Fruit fly (Drosophila melanogaster): ENCODE results near the gene Remo.
A peak's percentile ranks its signal among the peaks of the same experiment; 100 is the strongest.

Remo gene

DNA sequence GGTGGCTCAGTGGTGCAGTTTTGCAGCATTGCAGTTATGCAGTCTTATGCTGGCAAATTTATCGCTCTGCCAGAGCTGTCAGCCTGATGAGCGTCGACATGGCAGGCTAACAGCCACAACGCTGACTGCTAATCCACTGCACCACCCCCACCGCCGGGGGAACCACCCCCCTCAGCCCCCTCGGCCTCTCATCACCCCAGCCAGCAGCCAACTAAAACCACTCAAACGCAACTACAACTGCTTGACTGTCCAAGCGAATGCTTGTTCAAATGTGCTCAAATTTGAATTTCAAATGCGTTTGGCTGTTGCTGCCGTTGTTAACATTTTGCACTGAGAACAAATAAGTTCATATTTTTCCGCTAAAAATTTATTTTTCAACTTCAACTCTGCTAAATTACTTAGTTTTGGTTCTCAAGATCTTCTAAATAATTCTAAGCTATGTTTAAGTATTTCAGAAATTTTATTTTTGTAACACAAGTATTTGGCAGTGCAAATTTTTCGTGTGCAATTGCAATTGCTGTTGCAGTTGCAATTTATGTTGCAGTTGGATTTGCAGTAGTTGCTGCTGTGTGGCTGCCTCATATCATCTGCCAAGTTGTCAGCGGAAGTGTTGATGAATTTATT, 49.4 kb upstream of the Remo start (continued):
- TF ChIP-seq CG6689 (GFP tag; IDR thresholded peaks at IDR 0.05) (peak; percentile 25; the same call in 1 of the 2 replicates), CG30403 (GFP tag; optimal IDR thresholded peaks at IDR 0.05) (peak; percentile 41), Hr39 (optimal IDR thresholded peaks at IDR 0.05) (peak; percentile 60), CG10959 (GFP tag; IDR thresholded peaks at IDR 0.05) (no peak), tgo (GFP tag; IDR thresholded peaks at IDR 0.05) (peak; percentile 30; the same call in 1 of the 3 replicates), CG2678 (tag; optimal IDR thresholded peaks at IDR 0.05) (peak; percentile 14), Oli (tag; optimal IDR thresholded peaks at IDR 0.05) (peak; percentile 21), CG15601 (tag; optimal IDR thresholded peaks at IDR 0.05) (no peak), CG5953 (GFP tag; IDR thresholded peaks at IDR 0.05) (0 out of 2 replicates have a peak, but pooled peaks have one; percentile 14), CG13424 (tag; optimal IDR thresholded peaks at IDR 0.05) (peak; percentile 23), CG5180 (GFP tag; optimal IDR thresholded peaks at IDR 0.05) (peak; percentile 50), chn (GFP tag; optimal IDR thresholded peaks at IDR 0.05) (peak; percentile 0), CG8924 (tag; optimal IDR thresholded peaks at IDR 0.05) (peak; percentile 7), Sox100B (GFP tag; optimal IDR thresholded peaks at IDR 0.05) (peak; percentile 6), Hr51 (GFP tag; optimal IDR thresholded peaks at IDR 0.05) (peak in 1 of 2 experiments; percentile 51), CG12071 (GFP tag; optimal IDR thresholded peaks at IDR 0.05) (no peak), CG2116 (GFP tag; optimal IDR thresholded peaks at IDR 0.05) (no peak), sens (GFP tag) (peak; percentile 88), dmrt99B (tag; optimal IDR thresholded peaks at IDR 0.05) (peak; percentile 50), Eip74EF (GFP tag; optimal IDR thresholded peaks at IDR 0.05) (peak in 1 of 2 experiments; percentile 10), CG17361 (GFP tag; IDR thresholded peaks at IDR 0.05) (0 out of 3 replicates have a peak, but pooled peaks have one; percentile 18), CG31441 (GFP tag; IDR thresholded peaks at IDR 0.05) (peak; percentile 38; the same call in 1 of the 2 replicates), dpn (GFP tag; optimal IDR thresholded peaks at IDR 0.05) (peak in 1 of 2 experiments; percentile 7), gsb (GFP tag; IDR thresholded peaks at IDR 0.05) (no peak), az2 (GFP tag; optimal IDR thresholded peaks at IDR 0.05) (peak; percentile 4), Drgx (GFP tag; IDR thresholded peaks at IDR 0.05) (peak; percentile 90), MTF-1 (GFP tag; optimal IDR thresholded peaks at IDR 0.05; ENCODE audit: borderline replicate concordance) (no peak), btn (GFP tag; optimal IDR thresholded peaks at IDR 0.05) (no peak), CG11723 (GFP tag; optimal IDR thresholded peaks at IDR 0.05) (no peak), crol (GFP tag; IDR thresholded peaks at IDR 0.05) (peak; percentile 83), unpg (GFP tag; optimal IDR thresholded peaks at IDR 0.05) (peak; percentile 39), Doc2 (GFP tag; IDR thresholded peaks at IDR 0.05) (no peak), chinmo (GFP tag; IDR thresholded peaks at IDR 0.05; ENCODE audit: partially characterized antibody) (0 out of 4 replicates have a peak, but pooled peaks have one; percentile 22)

DNA sequence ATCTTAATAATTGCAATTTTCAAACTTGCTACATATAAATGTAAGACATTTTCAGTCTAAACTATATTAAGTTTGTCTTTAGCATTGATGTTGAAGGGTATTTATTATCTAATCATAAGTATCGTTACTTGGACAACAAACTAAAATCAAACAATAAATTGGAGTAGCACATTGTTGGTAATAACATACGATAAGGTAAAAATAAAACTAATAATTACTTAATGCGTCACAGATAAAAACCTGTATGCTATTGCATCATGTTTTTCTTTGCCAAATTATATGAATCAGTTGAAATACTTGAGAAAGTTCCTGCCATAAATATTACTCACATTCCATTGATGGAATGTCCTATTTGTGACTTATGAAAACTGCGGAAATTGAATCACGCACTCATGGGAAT, 47.0 kb upstream of the Remo start:
- peak in 1 of 2 experiments; percentile 16 for TF ChIP-seq Pdp1 (GFP tag; optimal IDR thresholded peaks at IDR 0.05)
- TF ChIP-seq exex (tag; optimal IDR thresholded peaks at IDR 0.05) = peak; percentile 56
- TF ChIP-seq NFAT (GFP tag; IDR thresholded peaks at IDR 0.05) = no peak

DNA sequence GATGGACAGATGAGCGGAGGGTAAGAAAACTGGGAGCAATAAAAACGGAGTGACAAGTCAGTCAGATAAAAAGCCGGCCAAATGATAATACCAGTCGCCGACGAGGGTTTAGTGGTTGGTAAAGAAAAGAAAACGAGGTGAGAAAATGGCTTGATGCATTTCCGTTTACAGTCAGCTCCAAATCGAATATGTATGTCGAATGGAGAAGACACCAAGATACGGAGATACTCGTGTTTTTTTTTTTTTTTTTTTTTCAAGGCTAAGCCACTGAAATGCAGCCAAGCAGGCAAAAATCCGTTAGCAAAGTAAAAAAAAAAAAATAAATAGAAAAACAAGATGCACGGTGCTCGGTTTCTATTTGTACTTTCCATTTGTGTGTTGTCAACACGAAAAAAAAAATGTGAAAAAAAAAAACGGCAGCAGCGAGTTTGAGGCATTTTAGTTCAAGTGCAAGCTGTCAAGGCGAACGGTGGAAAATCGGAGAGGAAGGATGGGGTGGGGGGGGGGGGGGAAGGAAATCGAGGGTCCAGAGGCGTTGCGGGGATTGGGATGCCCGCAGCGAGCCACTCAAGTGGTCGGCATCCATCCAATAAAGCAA, 44.0 kb upstream of the Remo start:
- TF ChIP-seq pita (GFP tag; optimal IDR thresholded peaks at IDR 0.05) (no peak), oc (tag; optimal IDR thresholded peaks at IDR 0.05) (peak; percentile 66), crol (GFP tag; IDR thresholded peaks at IDR 0.05) (peak; percentile 67), CG7556 (GFP tag; optimal IDR thresholded peaks at IDR 0.05) (no peak), CG17359 (tag; optimal IDR thresholded peaks at IDR 0.05) (peak; percentile 52), Hr78 (GFP tag; optimal IDR thresholded peaks at IDR 0.05) (no peak), Blimp-1 (GFP tag; optimal IDR thresholded peaks at IDR 0.05) (peak; percentile 4), CG1024 (GFP tag; IDR thresholded peaks at IDR 0.05) (no peak), sqz (GFP tag; optimal IDR thresholded peaks at IDR 0.05) (peak; percentile 76), Fer2 (tag; optimal IDR thresholded peaks at IDR 0.05) (no peak), ci (GFP tag; IDR thresholded peaks at IDR 0.05) (0 out of 3 replicates have a peak, but pooled peaks have one; percentile 6), ato (GFP tag; IDR thresholded peaks at IDR 0.05; ENCODE audit: partially characterized antibody) (no peak)
